Worm (Caenorhabditis elegans) whole organism, L1 larva: ENCODE data around the gene ttr-44.

Source experiments
- C34B4.2 ChIP-seq: sonication (generic microtip); optimal IDR thresholded peaks from 2 replicates; lab custom pipeline; 2017; ENCODE audit warnings: mild to moderate bottlenecking, missing genetic modification characterization, missing compliant biosample characterization
- aha-1 ChIP-seq: fragments of 150-350 bp; optimal IDR thresholded peaks from 2 replicates; lab custom pipeline; 2014; ENCODE audit warnings: missing biosample characterization, missing genetic modification characterization
- aly-2 ChIP-seq: fragments of 150-350 bp; optimal IDR thresholded peaks from 2 replicates; lab custom pipeline; 2014; ENCODE audit warnings: missing biosample characterization, missing genetic modification characterization
- ama-1 ChIP-seq: fragments of 150-350 bp; optimal IDR thresholded peaks from 2 replicates; lab custom pipeline; 2014
- blmp-1 ChIP-seq: fragments of 150-350 bp; optimal IDR thresholded peaks from 2 replicates; lab custom pipeline; 2014; ENCODE audit warnings: missing biosample characterization, missing genetic modification characterization
- ceh-63 ChIP-seq: fragments of 200-800 bp; sonication (Bioruptor generic); optimal IDR thresholded peaks from 2 replicates; lab custom pipeline; 2018; ENCODE audit warnings: mild to moderate bottlenecking, missing genetic modification characterization, missing compliant biosample characterization
- ceh-8 ChIP-seq: fragments of 200-800 bp; sonication (Bioruptor generic); optimal IDR thresholded peaks from 2 replicates; lab custom pipeline; 2018; ENCODE audit warnings: mild to moderate bottlenecking, missing genetic modification characterization, moderate library complexity, missing compliant biosample characterization
- ceh-88 ChIP-seq: fragments of 200-800 bp; sonication (Bioruptor generic); IDR thresholded peaks from 2 replicates; pipeline ENCODE4 v1.3.6; 2022; ENCODE audit warnings: missing genetic modification characterization, missing compliant biosample characterization
- ces-1 ChIP-seq: fragments of 150-350 bp; optimal IDR thresholded peaks from 2 replicates; lab custom pipeline; 2014; ENCODE audit warnings: missing biosample characterization, missing genetic modification reagents, missing genetic modification characterization
- dsc-1 ChIP-seq: sonication (generic microtip); optimal IDR thresholded peaks from 2 replicates; lab custom pipeline; 2016; ENCODE audit warnings: mild to moderate bottlenecking, missing genetic modification characterization, missing compliant biosample characterization
- egl-13 ChIP-seq: sonication (generic microtip); optimal IDR thresholded peaks from 2 replicates; lab custom pipeline; 2016; ENCODE audit warnings: missing genotype, missing genetic modification reagents, missing genetic modification characterization, missing compliant biosample characterization
- egl-27 ChIP-seq, 2 experiments: fragments of 150-350 bp in 1 of 2; sonication (generic microtip); optimal IDR thresholded peaks; 3 replicates each; lab custom pipeline; 2017 to 2018; ENCODE audit warnings: missing biosample characterization in 2 of 2, missing genetic modification characterization in 2 of 2, missing genetic modification reagents in 2 of 2
- elt-2 ChIP-seq: sonication (generic microtip); optimal IDR thresholded peaks from 2 replicates; lab custom pipeline; 2016; ENCODE audit warnings: missing genetic modification characterization, mild to moderate bottlenecking, inconsistent platforms, missing compliant biosample characterization, missing genetic modification reagents
- elt-3 ChIP-seq, 6 experiments: fragments of 150-350 bp in 1 of 6; sonication (generic microtip); optimal IDR thresholded peaks; 2 replicates each; lab custom pipeline; 2017 to 2018; ENCODE audit warnings: missing biosample characterization in 6 of 6, missing genetic modification characterization in 6 of 6, inconsistent platforms in 1 of 6
- ets-5 ChIP-seq: fragments of 200-800 bp; sonication (Bioruptor generic); IDR thresholded peaks from 2 replicates; pipeline ENCODE4 v1.3.6; 2022; ENCODE audit warnings: missing genetic modification characterization, missing compliant biosample characterization
- fkh-10 ChIP-seq: sonication (generic microtip); optimal IDR thresholded peaks from 2 replicates; lab custom pipeline; 2017; ENCODE audit warnings: missing biosample characterization, missing genetic modification reagents, missing genetic modification characterization
- fkh-4 ChIP-seq: sonication (generic microtip); optimal IDR thresholded peaks from 2 replicates; lab custom pipeline; 2016; ENCODE audit warnings: missing compliant biosample characterization, missing genetic modification characterization, borderline replicate concordance
- fos-1 ChIP-seq: fragments of 150-350 bp; optimal IDR thresholded peaks from 2 replicates; lab custom pipeline; 2014; ENCODE audit warnings: missing biosample characterization, missing genetic modification characterization
- grh-1 ChIP-seq: fragments of 200-800 bp; sonication (Bioruptor generic); IDR thresholded peaks from 2 replicates; pipeline ENCODE4 v1.3.6; 2022; ENCODE audit warnings: missing genetic modification reagents, missing genetic modification characterization, missing compliant biosample characterization
- hlh-17 ChIP-seq: fragments of 200-800 bp; sonication (Bioruptor generic); optimal IDR thresholded peaks from 2 replicates; lab custom pipeline; 2018; ENCODE audit warnings: missing genetic modification characterization, mild to moderate bottlenecking, missing compliant biosample characterization, moderate library complexity, borderline replicate concordance
- hlh-4 ChIP-seq: sonication (generic microtip); optimal IDR thresholded peaks from 2 replicates; lab custom pipeline; 2016; ENCODE audit warnings: mild to moderate bottlenecking, missing genetic modification characterization, missing compliant biosample characterization
- isw-1 ChIP-seq: fragments of 200-800 bp; sonication (Bioruptor generic); IDR thresholded peaks from 2 replicates; pipeline ENCODE4 v1.3.6; 2022; ENCODE audit warnings: missing genetic modification characterization, missing compliant biosample characterization
- jun-1 ChIP-seq: fragments of 150-350 bp; optimal IDR thresholded peaks from 2 replicates; lab custom pipeline; 2014; ENCODE audit warnings: missing biosample characterization, missing genetic modification reagents, missing genetic modification characterization
- lin-35 ChIP-seq, 2 experiments: fragments of 150-350 bp; optimal IDR thresholded peaks; 2 replicates each; lab custom pipeline; 2014; ENCODE audit warnings: missing biosample characterization in 2 of 2, missing genetic modification characterization in 2 of 2, missing genetic modification reagents in 2 of 2
- lin-39 ChIP-seq: fragments of 150-350 bp; optimal IDR thresholded peaks from 2 replicates; lab custom pipeline; 2014; ENCODE audit warnings: missing biosample characterization, missing genetic modification reagents, missing genetic modification characterization
- lir-3 ChIP-seq: sonication (generic microtip); optimal IDR thresholded peaks from 2 replicates; lab custom pipeline; 2016; ENCODE audit warnings: mild to moderate bottlenecking, missing genetic modification characterization, moderate library complexity, missing compliant biosample characterization; ENCODE audit not compliant: poor library complexity
- lsy-2 ChIP-seq, 2 experiments: fragments of 150-350 bp; optimal IDR thresholded peaks; 2 replicates each; lab custom pipeline; 2014; ENCODE audit warnings: missing biosample characterization in 2 of 2, missing genetic modification characterization in 2 of 2
- mef-2 ChIP-seq: fragments of 150-350 bp; optimal IDR thresholded peaks from 2 replicates; lab custom pipeline; 2014; ENCODE audit warnings: missing biosample characterization, missing genetic modification characterization
- nhr-20 ChIP-seq: sonication (generic microtip); optimal IDR thresholded peaks from 2 replicates; lab custom pipeline; 2016; ENCODE audit warnings: mild to moderate bottlenecking, missing genetic modification characterization, missing compliant biosample characterization
- nhr-28 ChIP-seq: fragments of 150-350 bp; optimal IDR thresholded peaks from 2 replicates; lab custom pipeline; 2014; ENCODE audit warnings: missing biosample characterization, missing genetic modification characterization
- nhr-71 ChIP-seq: sonication (generic microtip); optimal IDR thresholded peaks from 2 replicates; lab custom pipeline; 2016; ENCODE audit warnings: mild to moderate bottlenecking, missing genetic modification characterization, moderate library complexity, missing compliant biosample characterization
- nhr-76 ChIP-seq: sonication (generic microtip); optimal IDR thresholded peaks from 2 replicates; lab custom pipeline; 2017; ENCODE audit warnings: missing biosample characterization, missing genetic modification characterization
- nhr-84 ChIP-seq: sonication (generic microtip); optimal IDR thresholded peaks from 2 replicates; lab custom pipeline; 2017; ENCODE audit warnings: missing biosample characterization, missing genetic modification characterization
- nhr-90 ChIP-seq: sonication (generic microtip); optimal IDR thresholded peaks from 2 replicates; lab custom pipeline; 2016; ENCODE audit warnings: mild to moderate bottlenecking, missing genetic modification characterization, missing compliant biosample characterization; ENCODE audit not compliant: poor library complexity
- pax-3 ChIP-seq: fragments of 200-800 bp; sonication (Bioruptor generic); optimal IDR thresholded peaks from 2 replicates; lab custom pipeline; 2018; ENCODE audit warnings: mild to moderate bottlenecking, missing genetic modification characterization, moderate library complexity, missing compliant biosample characterization
- pqm-1 ChIP-seq: sonication (generic microtip); optimal IDR thresholded peaks from 3 replicates; lab custom pipeline; 2017; ENCODE audit warnings: missing biosample characterization, missing genetic modification characterization
- skn-1 ChIP-seq: fragments of 150-350 bp; optimal IDR thresholded peaks from 2 replicates; lab custom pipeline; 2014; ENCODE audit warnings: missing biosample characterization, missing genetic modification characterization
- snpc-4 ChIP-seq: fragments of 150-350 bp; optimal IDR thresholded peaks from 2 replicates; lab custom pipeline; 2014; ENCODE audit warnings: missing biosample characterization, missing genetic modification characterization
- snu-23 ChIP-seq: sonication (generic microtip); optimal IDR thresholded peaks from 2 replicates; lab custom pipeline; 2016; ENCODE audit warnings: missing genetic modification characterization, missing compliant biosample characterization
- sox-4 ChIP-seq: sonication (generic microtip); optimal IDR thresholded peaks from 2 replicates; lab custom pipeline; 2016; ENCODE audit warnings: missing genetic modification characterization, missing compliant biosample characterization
- sptf-1 ChIP-seq: fragments of 150-350 bp; optimal IDR thresholded peaks from 2 replicates; lab custom pipeline; 2014; ENCODE audit warnings: missing biosample characterization, missing genetic modification characterization
- sup-37 ChIP-seq: fragments of 200-800 bp; sonication (Bioruptor generic); optimal IDR thresholded peaks from 2 replicates; lab custom pipeline; 2018; ENCODE audit warnings: mild to moderate bottlenecking, missing genetic modification characterization, missing compliant biosample characterization
- swsn-7 ChIP-seq: sonication (generic microtip); optimal IDR thresholded peaks from 2 replicates; lab custom pipeline; 2016; ENCODE audit warnings: missing genetic modification characterization, missing compliant biosample characterization
- tbx-2 ChIP-seq: sonication (generic microtip); optimal IDR thresholded peaks from 2 replicates; lab custom pipeline; 2016; ENCODE audit warnings: missing genetic modification characterization, missing compliant biosample characterization
- tlp-1 ChIP-seq: fragments of 150-350 bp; optimal IDR thresholded peaks from 2 replicates; lab custom pipeline; 2014; ENCODE audit warnings: missing biosample characterization, missing genetic modification characterization
- unc-30 ChIP-seq: sonication (generic microtip); optimal IDR thresholded peaks from 2 replicates; lab custom pipeline; 2017; ENCODE audit warnings: missing biosample characterization, missing genetic modification characterization
- unc-62 ChIP-seq: fragments of 150-350 bp; optimal IDR thresholded peaks from 2 replicates; lab custom pipeline; 2014; ENCODE audit warnings: missing biosample characterization, missing genetic modification reagents, missing genetic modification characterization
- unc-98 ChIP-seq: fragments of 200-800 bp; sonication (Bioruptor generic); IDR thresholded peaks from 2 replicates; pipeline ENCODE4 v1.3.6; 2022; ENCODE audit warnings: missing genetic modification characterization, missing compliant biosample characterization
- xbp-1 ChIP-seq: sonication (generic microtip); optimal IDR thresholded peaks from 2 replicates; lab custom pipeline; 2016; ENCODE audit warnings: missing genetic modification characterization, missing compliant biosample characterization
- zag-1 ChIP-seq: fragments of 150-350 bp; optimal IDR thresholded peaks from 2 replicates; lab custom pipeline; 2014; ENCODE audit warnings: missing biosample characterization, missing genetic modification characterization
- zip-4 ChIP-seq: fragments of 200-800 bp; sonication (Bioruptor generic); optimal IDR thresholded peaks from 2 replicates; lab custom pipeline; 2018; ENCODE audit warnings: mild to moderate bottlenecking, missing genetic modification characterization, moderate library complexity, missing compliant biosample characterization
- ztf-11 ChIP-seq, 2 experiments: sonication (generic microtip); optimal IDR thresholded peaks; 2 replicates each; lab custom pipeline; 2016 to 2017; ENCODE audit warnings: missing genetic modification characterization in 2 of 2, missing biosample characterization in 1 of 2, missing compliant biosample characterization in 1 of 2
- ztf-4 ChIP-seq: fragments of 150-350 bp; optimal IDR thresholded peaks from 2 replicates; lab custom pipeline; 2014; ENCODE audit warnings: missing biosample characterization, missing genetic modification characterization

The ttr-44 gene

DNA sequence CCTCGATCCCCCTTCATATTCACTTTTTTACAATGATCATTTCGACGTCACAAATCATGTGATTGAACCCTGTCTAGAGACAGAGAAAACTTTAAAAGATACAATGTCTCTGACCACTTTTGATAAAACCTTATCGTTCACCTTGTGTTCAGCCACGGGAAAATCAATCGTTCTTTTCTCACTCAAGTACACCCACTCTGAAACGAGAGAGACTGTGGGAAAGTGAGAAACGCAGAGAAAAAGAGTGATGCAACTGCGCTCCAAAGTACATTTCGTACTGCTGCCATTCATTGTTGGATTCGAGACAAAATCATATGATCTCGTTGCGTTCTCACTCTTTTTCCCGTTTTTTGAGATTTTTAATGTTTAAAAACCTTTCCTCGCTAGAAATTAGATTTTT is 34.7 kb upstream of the ttr-44 start (continued):
- TF ChIP-seq swsn-7 (tag; lab: Kevin White, UChicago) (peak; percentile 90), nhr-28 (tag; lab: Kevin White, UChicago) (no peak), egl-27 (tag; optimal IDR thresholded peaks at IDR 0.05; lab: Kevin White, UChicago) (no peak), aly-2 (tag; lab: Kevin White, UChicago) (peak; percentile 67), C34B4.2 (tag; lab: Kevin White, UChicago) (no peak), aha-1 (tag; lab: Kevin White, UChicago) (peak; percentile 36), blmp-1 (tag; lab: Kevin White, UChicago) (peak; percentile 90), ets-5 (GFP tag; lab: Robert Waterston, UW) (no peak), ama-1 (lab: Kevin White, UChicago) (peak; percentile 69), zag-1 (tag; lab: Kevin White, UChicago) (no peak), hlh-17 (GFP tag; lab: Kevin White, UChicago) (no peak), fos-1 (tag; lab: Kevin White, UChicago) (peak; percentile 88), pax-3 (tag; lab: Kevin White, UChicago) (peak; percentile 93), zip-4 (GFP tag; lab: Kevin White, UChicago) (peak; percentile 56), fkh-4 (tag; lab: Kevin White, UChicago) (no peak), pqm-1 (no peak), unc-30 (tag; lab: Kevin White, UChicago) (no peak), ces-1 (GFP tag; lab: Kevin White, UChicago) (no peak), unc-98 (GFP tag; lab: Robert Waterston, UW) (peak; percentile 37; the same call in 1 of the 2 replicates), elt-2 (peak; percentile 92), isw-1 (GFP tag; lab: Robert Waterston, UW) (peak; percentile 66), ceh-88 (GFP tag; lab: Robert Waterston, UW) (0 out of 2 replicates have a peak, but pooled peaks have one; percentile 33), grh-1 (GFP tag; lab: Robert Waterston, UW) (peak; percentile 84), elt-3 (tag; optimal IDR thresholded peaks at IDR 0.05; lab: Kevin White, UChicago) (peak in 5 of 6 experiments; percentile 12 to 97 (median 83)), egl-13 (tag; lab: Kevin White, UChicago) (peak; percentile 69), nhr-90 (tag; lab: Kevin White, UChicago) (peak; percentile 92), lin-39 (tag; lab: Kevin White, UChicago) (peak; percentile 7), ztf-11 (tag; optimal IDR thresholded peaks at IDR 0.05; lab: Kevin White, UChicago) (peak in 1 of 2 experiments; percentile 2), tlp-1 (no peak), nhr-76 (tag; lab: Kevin White, UChicago) (no peak), ztf-4 (tag; lab: Kevin White, UChicago) (peak; percentile 71), mef-2 (tag; lab: Kevin White, UChicago) (no peak), fkh-10 (GFP tag; lab: Kevin White, UChicago) (peak; percentile 24), nhr-84 (no peak), xbp-1 (tag; lab: Kevin White, UChicago) (peak; percentile 88), jun-1 (tag; lab: Kevin White, UChicago) (peak; percentile 76), sup-37 (peak; percentile 59), hlh-4 (no peak), nhr-71 (tag; lab: Kevin White, UChicago) (peak; percentile 97), nhr-20 (tag; lab: Kevin White, UChicago) (peak; percentile 98), skn-1 (tag; lab: Kevin White, UChicago) (peak; percentile 56), lir-3 (tag; lab: Kevin White, UChicago) (peak; percentile 79), lsy-2 (tag; optimal IDR thresholded peaks at IDR 0.05; lab: Kevin White, UChicago) (peak; percentile 86 to 92), ceh-8 (no peak), ceh-63 (no peak), sptf-1 (tag; lab: Kevin White, UChicago) (no peak), unc-62 (no peak), lin-35 (GFP tag; optimal IDR thresholded peaks at IDR 0.05; lab: Kevin White, UChicago) (peak; percentile 85 to 91), tbx-2 (tag; lab: Kevin White, UChicago) (peak; percentile 93), dsc-1 (tag; lab: Kevin White, UChicago) (peak; percentile 78), sox-4 (tag; lab: Kevin White, UChicago) (peak; percentile 50), snu-23 (GFP tag; lab: Kevin White, UChicago) (peak; percentile 96), snpc-4 (peak; percentile 79)
